Worm (Caenorhabditis elegans) whole organism, L1 larva: ENCODE data around the gene C07A9.13.
"Not testable (repeated sequence)": the region's sequence is repeated elsewhere in the genome, so short reads cannot be mapped to it uniquely, and the experiment has no call there.

Experiments used
- C34B4.2 ChIP-seq: sonication (generic microtip); optimal IDR thresholded peaks from 2 replicates; lab custom pipeline; 2017; ENCODE audit warnings: mild to moderate bottlenecking, missing genetic modification characterization, missing compliant biosample characterization
- F16B12.6 ChIP-seq: fragments of 150-350 bp; optimal IDR thresholded peaks from 2 replicates; lab custom pipeline; 2014; ENCODE audit warnings: missing biosample characterization, missing genetic modification characterization
- alr-1 ChIP-seq: fragments of 200-800 bp; sonication (Bioruptor generic); optimal IDR thresholded peaks from 2 replicates; lab custom pipeline; 2018; ENCODE audit warnings: borderline replicate concordance, mild to moderate bottlenecking, missing genetic modification characterization, missing compliant biosample characterization
- aly-2 ChIP-seq: fragments of 150-350 bp; optimal IDR thresholded peaks from 2 replicates; lab custom pipeline; 2014; ENCODE audit warnings: missing biosample characterization, missing genetic modification characterization
- ceh-63 ChIP-seq: fragments of 200-800 bp; sonication (Bioruptor generic); optimal IDR thresholded peaks from 2 replicates; lab custom pipeline; 2018; ENCODE audit warnings: mild to moderate bottlenecking, missing genetic modification characterization, missing compliant biosample characterization
- ceh-8 ChIP-seq: fragments of 200-800 bp; sonication (Bioruptor generic); optimal IDR thresholded peaks from 2 replicates; lab custom pipeline; 2018; ENCODE audit warnings: mild to moderate bottlenecking, missing genetic modification characterization, moderate library complexity, missing compliant biosample characterization
- ceh-82 ChIP-seq, 3 experiments: fragments of 150-350 bp in 1 of 3; sonication (generic microtip) in 2 of 3; optimal IDR thresholded peaks; 2 replicates each; lab custom pipeline; 2014 to 2017; ENCODE audit warnings: missing biosample characterization in 3 of 3, missing genetic modification characterization in 3 of 3
- ceh-90 ChIP-seq: sonication (generic microtip); optimal IDR thresholded peaks from 2 replicates; lab custom pipeline; 2016; ENCODE audit warnings: missing genetic modification characterization, missing compliant biosample characterization
- elt-2 ChIP-seq: sonication (generic microtip); optimal IDR thresholded peaks from 2 replicates; lab custom pipeline; 2016; ENCODE audit warnings: missing genetic modification characterization, mild to moderate bottlenecking, inconsistent platforms, missing compliant biosample characterization, missing genetic modification reagents
- elt-3 ChIP-seq, 6 experiments: fragments of 150-350 bp in 1 of 6; sonication (generic microtip); optimal IDR thresholded peaks; 2 replicates each; lab custom pipeline; 2017 to 2018; ENCODE audit warnings: missing biosample characterization in 6 of 6, missing genetic modification characterization in 6 of 6, inconsistent platforms in 1 of 6
- fkh-8 ChIP-seq: sonication (generic microtip); optimal IDR thresholded peaks from 2 replicates; lab custom pipeline; 2016; ENCODE audit warnings: mild to moderate bottlenecking, missing genetic modification characterization, missing compliant biosample characterization
- fos-1 ChIP-seq: fragments of 150-350 bp; optimal IDR thresholded peaks from 2 replicates; lab custom pipeline; 2014; ENCODE audit warnings: missing biosample characterization, missing genetic modification characterization
- grh-1 ChIP-seq: fragments of 200-800 bp; sonication (Bioruptor generic); IDR thresholded peaks from 2 replicates; pipeline ENCODE4 v1.3.6; 2022; ENCODE audit warnings: missing genetic modification reagents, missing genetic modification characterization, missing compliant biosample characterization
- hlh-17 ChIP-seq: fragments of 200-800 bp; sonication (Bioruptor generic); optimal IDR thresholded peaks from 2 replicates; lab custom pipeline; 2018; ENCODE audit warnings: missing genetic modification characterization, mild to moderate bottlenecking, missing compliant biosample characterization, moderate library complexity, borderline replicate concordance
- hpl-2 ChIP-seq: fragments of 150-350 bp; optimal IDR thresholded peaks from 2 replicates; lab custom pipeline; 2014; ENCODE audit warnings: missing biosample characterization, missing genetic modification reagents, missing genetic modification characterization
- lin-13 ChIP-seq: fragments of 150-350 bp; optimal IDR thresholded peaks from 2 replicates; lab custom pipeline; 2014; ENCODE audit warnings: missing biosample characterization, missing genetic modification reagents, missing genetic modification characterization
- lin-14 ChIP-seq: fragments of 200-800 bp; sonication (Bioruptor generic); optimal IDR thresholded peaks from 2 replicates; lab custom pipeline; 2018; ENCODE audit warnings: mild to moderate bottlenecking, missing genetic modification characterization, moderate library complexity, missing compliant biosample characterization
- lin-15B ChIP-seq: fragments of 150-350 bp; sonication (generic microtip); optimal IDR thresholded peaks from 3 replicates; lab custom pipeline; 2014; ENCODE audit warnings: missing biosample characterization, missing genetic modification characterization
- lin-35 ChIP-seq, 2 experiments: fragments of 150-350 bp; optimal IDR thresholded peaks; 2 replicates each; lab custom pipeline; 2014; ENCODE audit warnings: missing biosample characterization in 2 of 2, missing genetic modification characterization in 2 of 2, missing genetic modification reagents in 2 of 2
- lir-3 ChIP-seq: sonication (generic microtip); optimal IDR thresholded peaks from 2 replicates; lab custom pipeline; 2016; ENCODE audit warnings: mild to moderate bottlenecking, missing genetic modification characterization, moderate library complexity, missing compliant biosample characterization; ENCODE audit not compliant: poor library complexity
- lsy-2 ChIP-seq, 2 experiments: fragments of 150-350 bp; optimal IDR thresholded peaks; 2 replicates each; lab custom pipeline; 2014; ENCODE audit warnings: missing biosample characterization in 2 of 2, missing genetic modification characterization in 2 of 2
- mdl-1 ChIP-seq, 2 experiments: fragments of 150-350 bp; optimal IDR thresholded peaks; 2 replicates each; lab custom pipeline; 2014 to 2017; ENCODE audit warnings: missing biosample characterization in 2 of 2, missing genetic modification characterization in 2 of 2, inconsistent platforms in 1 of 2
- mef-2 ChIP-seq: fragments of 150-350 bp; optimal IDR thresholded peaks from 2 replicates; lab custom pipeline; 2014; ENCODE audit warnings: missing biosample characterization, missing genetic modification characterization
- nhr-11 ChIP-seq: fragments of 150-350 bp; optimal IDR thresholded peaks from 2 replicates; lab custom pipeline; 2014; ENCODE audit warnings: missing biosample characterization, missing genetic modification characterization
- nhr-12 ChIP-seq: sonication (generic microtip); optimal IDR thresholded peaks from 2 replicates; lab custom pipeline; 2017; ENCODE audit warnings: missing biosample characterization, missing genetic modification characterization
- nhr-19 ChIP-seq: fragments of 200-800 bp; sonication (Bioruptor generic); conservative IDR thresholded peaks from 2 replicates; pipeline ENCODE4 v1.3.6; 2022; ENCODE audit warnings: missing genetic modification characterization, missing compliant biosample characterization
- nhr-47 ChIP-seq: sonication (generic microtip); optimal IDR thresholded peaks from 2 replicates; lab custom pipeline; 2016; ENCODE audit warnings: mild to moderate bottlenecking, missing genetic modification characterization, moderate library complexity, missing compliant biosample characterization
- nhr-71 ChIP-seq: sonication (generic microtip); optimal IDR thresholded peaks from 2 replicates; lab custom pipeline; 2016; ENCODE audit warnings: mild to moderate bottlenecking, missing genetic modification characterization, moderate library complexity, missing compliant biosample characterization
- nhr-76 ChIP-seq: sonication (generic microtip); optimal IDR thresholded peaks from 2 replicates; lab custom pipeline; 2017; ENCODE audit warnings: missing biosample characterization, missing genetic modification characterization
- nhr-85 ChIP-seq: sonication (generic microtip); peaks from one replicate; lab custom pipeline; 2016; ENCODE audit warnings: missing genetic modification characterization, inconsistent platforms, missing compliant biosample characterization
- pag-3 ChIP-seq: sonication (generic microtip); optimal IDR thresholded peaks from 2 replicates; lab custom pipeline; 2017; ENCODE audit warnings: missing genetic modification characterization, mild to moderate bottlenecking, missing compliant biosample characterization, antibody characterized with exemption, borderline replicate concordance; ENCODE audit not compliant: insufficient read depth
- pax-3 ChIP-seq: fragments of 200-800 bp; sonication (Bioruptor generic); optimal IDR thresholded peaks from 2 replicates; lab custom pipeline; 2018; ENCODE audit warnings: mild to moderate bottlenecking, missing genetic modification characterization, moderate library complexity, missing compliant biosample characterization
- rnt-1 ChIP-seq: sonication (generic microtip); optimal IDR thresholded peaks from 2 replicates; lab custom pipeline; 2016; ENCODE audit warnings: mild to moderate bottlenecking, missing genetic modification characterization, moderate library complexity, missing compliant biosample characterization
- skn-1 ChIP-seq: fragments of 150-350 bp; optimal IDR thresholded peaks from 2 replicates; lab custom pipeline; 2014; ENCODE audit warnings: missing biosample characterization, missing genetic modification characterization
- snpc-4 ChIP-seq: fragments of 150-350 bp; optimal IDR thresholded peaks from 2 replicates; lab custom pipeline; 2014; ENCODE audit warnings: missing biosample characterization, missing genetic modification characterization
- snu-23 ChIP-seq: sonication (generic microtip); optimal IDR thresholded peaks from 2 replicates; lab custom pipeline; 2016; ENCODE audit warnings: missing genetic modification characterization, missing compliant biosample characterization
- sup-37 ChIP-seq: fragments of 200-800 bp; sonication (Bioruptor generic); optimal IDR thresholded peaks from 2 replicates; lab custom pipeline; 2018; ENCODE audit warnings: mild to moderate bottlenecking, missing genetic modification characterization, missing compliant biosample characterization
- unc-86 ChIP-seq: sonication (generic microtip); optimal IDR thresholded peaks from 2 replicates; lab custom pipeline; 2016; ENCODE audit warnings: missing genetic modification characterization, missing compliant biosample characterization
- xbp-1 ChIP-seq: sonication (generic microtip); optimal IDR thresholded peaks from 2 replicates; lab custom pipeline; 2016; ENCODE audit warnings: missing genetic modification characterization, missing compliant biosample characterization
- zag-1 ChIP-seq: fragments of 150-350 bp; optimal IDR thresholded peaks from 2 replicates; lab custom pipeline; 2014; ENCODE audit warnings: missing biosample characterization, missing genetic modification characterization
- ztf-11 ChIP-seq, 2 experiments: sonication (generic microtip); optimal IDR thresholded peaks; 2 replicates each; lab custom pipeline; 2016 to 2017; ENCODE audit warnings: missing genetic modification characterization in 2 of 2, missing biosample characterization in 1 of 2, missing compliant biosample characterization in 1 of 2

C07A9.13 gene

DNA sequence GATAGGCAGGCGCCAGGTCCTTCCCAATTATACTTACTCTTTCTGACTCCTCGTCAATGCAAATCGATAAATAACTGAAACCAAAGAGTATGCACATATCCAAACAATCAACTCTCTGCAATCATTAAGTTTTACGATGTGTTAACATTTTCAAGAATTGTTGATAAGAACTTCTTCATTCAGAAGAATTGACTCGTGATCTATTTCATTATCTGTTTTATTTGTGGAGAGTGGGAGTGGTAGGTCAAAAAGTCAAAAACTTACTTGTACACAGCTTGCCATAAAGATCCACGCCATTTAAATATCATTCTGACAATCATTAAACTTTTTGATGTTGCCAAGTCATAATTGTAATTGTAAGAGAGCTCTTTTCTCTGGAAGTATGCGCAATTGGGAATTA, 8.3 kb upstream of the C07A9.13 start:
- TF ChIP-seq elt-2 (tag; lab: Kevin White, UChicago) (peak; percentile 77), lin-35 (GFP tag; optimal IDR thresholded peaks at IDR 0.05; lab: Kevin White, UChicago) (peak in 1 of 2 experiments; percentile 21), zag-1 (tag; lab: Kevin White, UChicago) (no peak)

DNA sequence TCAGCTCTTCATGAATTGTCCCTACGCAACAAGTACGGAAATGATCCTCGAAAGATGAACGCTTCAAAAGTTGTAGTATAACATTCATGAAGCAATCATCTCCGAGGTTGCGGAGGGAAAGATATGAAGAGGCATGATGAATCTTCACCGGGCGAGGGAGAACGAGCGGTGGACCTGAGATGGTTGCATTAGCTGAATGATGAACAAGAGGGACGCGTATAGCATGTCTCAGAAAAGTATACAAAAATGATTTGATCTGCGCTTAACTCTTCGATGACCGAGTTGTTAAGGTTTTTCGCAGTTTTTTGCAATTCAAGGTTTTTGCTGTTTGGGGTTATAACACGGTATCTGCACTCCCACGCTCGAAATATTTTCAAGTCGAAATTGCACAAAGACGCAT, 4.9 kb upstream of the C07A9.13 start, which contains the start of gene C07A9.10:
Gene C07A9.10, minus strand, starts transcription at position 101 of the 400 bp plus-strand sequence.
- TF ChIP-seq nhr-11 (tag; lab: Kevin White, UChicago) (no peak), lin-35 (GFP tag; optimal IDR thresholded peaks at IDR 0.05; lab: Kevin White, UChicago) (no peak), aly-2 (tag; lab: Kevin White, UChicago) (no peak), skn-1 (tag; lab: Kevin White, UChicago) (no peak), unc-86 (tag; lab: Kevin White, UChicago) (no peak), ceh-90 (tag; lab: Kevin White, UChicago) (no peak), mef-2 (tag; lab: Kevin White, UChicago) (no peak), nhr-85 (tag; lab: Kevin White, UChicago) (no peak), snpc-4 (no peak), lin-14 (GFP tag; lab: Kevin White, UChicago) (no peak), pag-3 (tag; lab: Kevin White, UChicago) (no peak), alr-1 (no peak), ztf-11 (tag; optimal IDR thresholded peaks at IDR 0.05; lab: Kevin White, UChicago) (no peak), mdl-1 (tag; optimal IDR thresholded peaks at IDR 0.05; lab: Kevin White, UChicago) (no peak)
- TF ChIP-seq, all 84 proteins: peak for 0

DNA sequence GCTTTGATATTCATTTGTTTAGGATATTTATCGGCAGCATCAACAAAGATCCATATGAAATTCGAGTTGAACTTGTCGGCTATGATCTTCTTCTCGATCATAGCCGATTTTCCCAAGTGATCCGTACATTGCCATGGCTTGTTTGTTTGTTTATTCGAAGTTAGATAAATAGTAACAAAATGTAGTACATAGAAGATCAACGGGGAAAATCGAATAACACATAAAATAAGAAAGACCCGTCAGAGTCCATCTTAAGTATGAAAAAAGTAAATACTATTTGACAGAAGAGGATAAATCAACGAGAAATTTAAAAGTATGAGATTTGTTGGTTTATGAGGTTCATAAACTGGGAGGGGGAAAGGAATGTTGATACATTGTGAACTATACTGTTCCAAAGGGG, 1.6 kb upstream of the C07A9.13 start, which contains the start of gene C07A9.5:
Gene C07A9.5, minus strand, starts transcription at position 101 of the 400 bp plus-strand sequence.
- not testable (repeated sequence) for TF ChIP-seq ceh-90 (tag; lab: Kevin White, UChicago); lin-13 (GFP tag; lab: Kevin White, UChicago); nhr-85 (tag; lab: Kevin White, UChicago)

DNA sequence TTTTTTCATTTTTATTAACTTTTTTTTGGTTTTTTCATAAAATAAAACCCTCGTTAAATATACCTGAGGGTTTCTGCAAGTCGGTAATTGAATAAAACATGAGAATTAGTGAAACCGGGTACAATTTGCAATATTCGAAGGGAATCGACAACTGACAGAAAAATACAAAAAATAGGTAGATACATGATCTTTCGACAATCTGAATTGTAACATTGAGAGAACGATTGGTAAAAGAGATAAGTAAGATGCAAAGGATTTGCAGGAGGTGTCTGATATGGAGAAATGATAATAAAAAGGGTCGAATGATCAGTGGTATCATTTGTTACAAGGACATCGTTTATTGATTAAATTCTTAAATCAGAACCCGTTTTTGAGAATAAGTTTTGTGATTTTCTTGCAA, 2.3 kb downstream of the C07A9.13 start, which contains the start of gene ugt-60:
Gene ugt-60, minus strand, starts transcription at position 233 of the 400 bp plus-strand sequence.
- no peak for TF ChIP-seq skn-1 (tag; lab: Kevin White, UChicago)
- TF ChIP-seq elt-3 (tag; optimal IDR thresholded peaks at IDR 0.05; lab: Kevin White, UChicago), result peak in 3 of 6 experiments; percentile 23 to 47 (median 33)
- peak; percentile 56 for TF ChIP-seq nhr-85 (tag; lab: Kevin White, UChicago)

ce11 chrIII:9669546-9669945, 11.6 kb downstream of the C07A9.13 start:
- TF ChIP-seq hlh-17 (no peak), grh-1 (GFP tag; lab: Robert Waterston, UW) (no peak), snpc-4 (no peak), C34B4.2 (tag; lab: Kevin White, UChicago) (no peak), sup-37 (no peak), nhr-76 (tag; lab: Kevin White, UChicago) (no peak), nhr-19 (no peak), zag-1 (tag; lab: Kevin White, UChicago) (no peak), snu-23 (GFP tag; lab: Kevin White, UChicago) (no peak), hpl-2 (GFP tag; lab: Kevin White, UChicago) (no peak), lin-15B (tag; lab: Kevin White, UChicago) (no peak), ceh-63 (GFP tag; lab: Kevin White, UChicago) (no peak), nhr-85 (tag; lab: Kevin White, UChicago) (no peak), F16B12.6 (tag; lab: Kevin White, UChicago) (no peak), ceh-82 (tag; optimal IDR thresholded peaks at IDR 0.05; lab: Kevin White, UChicago) (no peak), rnt-1 (no peak), elt-3 (tag; optimal IDR thresholded peaks at IDR 0.05; lab: Kevin White, UChicago) (no peak), nhr-12 (tag; lab: Kevin White, UChicago) (no peak), mef-2 (tag; lab: Kevin White, UChicago) (no peak), mdl-1 (tag; optimal IDR thresholded peaks at IDR 0.05; lab: Kevin White, UChicago) (no peak), nhr-47 (peak; percentile 44), nhr-71 (peak; percentile 71), lin-14 (GFP tag; lab: Kevin White, UChicago) (no peak), xbp-1 (tag; lab: Kevin White, UChicago) (no peak), ceh-8 (GFP tag; lab: Kevin White, UChicago) (no peak), alr-1 (no peak), fos-1 (no peak), pax-3 (tag; lab: Kevin White, UChicago) (no peak), lir-3 (tag; lab: Kevin White, UChicago) (no peak), pag-3 (tag; lab: Kevin White, UChicago) (no peak), lsy-2 (tag; optimal IDR thresholded peaks at IDR 0.05; lab: Kevin White, UChicago) (no peak), fkh-8 (peak; percentile 59)
